Fruit fly (Drosophila melanogaster) whole organism, pupa: Measurements from ENCODE around the gene Surf1.

Experiments
- CG8159 ChIP-seq: fragments of 200-800 bp; sonication (Bioruptor generic); optimal IDR thresholded peaks from 3 replicates; lab custom pipeline; 2018; ENCODE audit warnings: missing biosample characterization, mild to moderate bottlenecking, missing genetic modification characterization, moderate library complexity
- EcR ChIP-seq: fragments of 200-800 bp; sonication (Bioruptor generic); optimal IDR thresholded peaks from 3 replicates; lab custom pipeline; 2019; ENCODE audit warnings: missing biosample characterization, missing genetic modification characterization, mild to moderate bottlenecking, moderate library complexity, missing genetic modification reagents
- Ets98B ChIP-seq: fragments of 200-800 bp; sonication (Bioruptor generic); IDR thresholded peaks from 2 replicates; pipeline ENCODE4 v1.3.6; 2022; ENCODE audit warnings: missing biosample characterization, missing genetic modification characterization
- gl ChIP-seq: fragments of 200-800 bp; sonication (Bioruptor generic); optimal IDR thresholded peaks from 2 replicates; lab custom pipeline; 2018; ENCODE audit warnings: missing biosample characterization, mild to moderate bottlenecking, missing genetic modification characterization

DNA sequence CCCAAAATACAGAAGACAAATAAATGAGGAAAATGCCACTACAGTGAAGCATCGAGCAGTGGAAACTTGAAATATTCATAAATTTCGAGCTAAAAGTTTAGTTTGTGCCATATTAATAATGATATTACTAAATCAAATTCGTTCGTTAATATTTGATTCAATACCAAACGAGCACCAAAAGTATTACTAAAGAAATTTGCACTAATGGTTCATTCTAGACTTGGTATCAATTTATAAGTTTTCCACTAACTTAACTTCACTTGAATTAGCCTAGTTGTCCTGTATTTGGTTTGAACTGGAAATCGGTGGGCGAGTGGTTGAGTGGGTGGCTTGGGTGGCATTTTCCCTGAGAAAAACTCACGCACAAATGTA, 14.2 kb upstream of the Surf1 start:
- TF ChIP-seq CG8159 (tag; lab: Kevin White, UChicago) = no peak
- no peak for TF ChIP-seq EcR (GFP tag; lab: Kevin White, UChicago)
- TF ChIP-seq Ets98B (GFP tag; lab: Robert Waterston, UW) = no peak
- TF ChIP-seq gl (tag; lab: Kevin White, UChicago) = no peak
